Worm (Caenorhabditis elegans): ENCODE results near the gene nhr-212.

Gene nhr-212

ce11 chrV:532046-532445 is 47.4 kb downstream of the nhr-212 start, which contains the start of gene nhr-58:
TSS of gene nhr-58 (plus strand) at chrV:532259.
- TF ChIP-seq dox-1 (GFP tag; IDR thresholded peaks at IDR 0.05) (0 out of 2 replicates have a peak, but pooled peaks have one; percentile 16), tbp1 (GFP tag; optimal IDR thresholded peaks at IDR 0.05) (peak; percentile 1), ztf-25 (GFP tag; IDR thresholded peaks at IDR 0.05) (no peak), snpc-4 (GFP tag; optimal IDR thresholded peaks at IDR 0.05) (no peak), snpc-4 (tag; optimal IDR thresholded peaks at IDR 0.05) (peak in 1 of 4 experiments; percentile 6), egl-18 (GFP tag; IDR thresholded peaks at IDR 0.05) (no peak), nhr-80 (tag; optimal IDR thresholded peaks at IDR 0.05) (peak; percentile 79), Y79H2A.3 (GFP tag; conservative IDR thresholded peaks at IDR 0.05) (no peak), hmg-1.2 (GFP tag; IDR thresholded peaks at IDR 0.05) (peak; percentile 37; the same call in 1 of the 2 replicates), ceh-40 (GFP tag; IDR thresholded peaks at IDR 0.05) (0 out of 2 replicates have a peak, but pooled peaks have one; percentile 14), attf-5 (GFP tag; optimal IDR thresholded peaks at IDR 0.05) (peak; percentile 59), nhr-27 (tag; optimal IDR thresholded peaks at IDR 0.05) (no peak), ekl-4 (GFP tag; IDR thresholded peaks at IDR 0.05) (no peak), atf-7 (tag; optimal IDR thresholded peaks at IDR 0.05) (peak; percentile 36), hsf-1 (GFP tag; IDR thresholded peaks at IDR 0.05) (no peak), F55B11.4 (tag; optimal IDR thresholded peaks at IDR 0.05; ENCODE audit: borderline replicate concordance, insufficient read depth) (no peak), ets-4 (GFP tag; optimal IDR thresholded peaks at IDR 0.05) (no peak), ztf-3 (GFP tag; optimal IDR thresholded peaks at IDR 0.05) (no peak), ZK185.1 (tag; optimal IDR thresholded peaks at IDR 0.05; ENCODE audit: poor library complexity, severe bottlenecking) (peak; percentile 15), let-607 (tag; optimal IDR thresholded peaks at IDR 0.05) (no peak), pha-4 (tag; optimal IDR thresholded peaks at IDR 0.05) (peak; percentile 87), ceh-91 (GFP tag; IDR thresholded peaks at IDR 0.05) (no peak), Y53G8AR.9 (GFP tag; conservative IDR thresholded peaks at IDR 0.05) (no peak), nfyb-1 (GFP tag; IDR thresholded peaks at IDR 0.05) (no peak), efl-1 (GFP tag; optimal IDR thresholded peaks at IDR 0.05) (no peak), sea-2 (GFP tag; IDR thresholded peaks at IDR 0.05) (no peak), F10E7.11 (tag; optimal IDR thresholded peaks at IDR 0.05) (no peak)

DNA sequence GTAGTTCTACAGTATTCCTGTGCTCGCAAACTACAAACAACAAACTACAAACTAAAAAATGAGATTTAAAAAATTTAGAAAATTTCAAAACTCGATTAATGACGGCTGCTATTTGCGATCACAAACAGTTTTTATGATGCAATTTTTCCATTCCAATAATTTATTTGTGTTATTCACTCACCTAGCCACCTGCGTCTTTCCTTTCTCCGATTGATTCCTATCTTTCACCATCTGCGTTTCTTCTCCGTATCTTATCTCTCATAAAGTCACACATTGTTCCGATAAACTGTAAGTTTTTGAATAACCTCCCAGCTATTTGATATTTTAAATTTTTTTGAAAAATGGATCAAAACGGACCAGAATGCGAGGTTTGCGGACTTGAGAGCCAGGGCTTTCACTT is 49.5 kb downstream of the nhr-212 start, which contains the start of gene nhr-132:
nhr-132 (plus strand) TSS at position 271 of the 400 bp plus-strand sequence.
- TF ChIP-seq hmg-1.2 (GFP tag; IDR thresholded peaks at IDR 0.05) (peak; percentile 66; the same call in 1 of the 2 replicates), F23B12.7 (tag; optimal IDR thresholded peaks at IDR 0.05; ENCODE audit: insufficient read depth) (no peak), nhr-80 (tag; optimal IDR thresholded peaks at IDR 0.05) (peak; percentile 47), attf-5 (GFP tag; optimal IDR thresholded peaks at IDR 0.05) (peak; percentile 30)

Measured in whole organism, young adult.